Fruit fly (Drosophila melanogaster) whole organism, embryonic: ENCODE results near the gene mad2.
A peak's percentile ranks its signal among the peaks of the same experiment; 100 is the strongest.

ENCODE experiments used
- ATbp ChIP-seq: fragments of 200-800 bp; sonication (Bioruptor generic); optimal IDR thresholded peaks from 2 replicates; lab custom pipeline; 2017; ENCODE audit warnings: missing biosample characterization, mild to moderate bottlenecking, missing genetic modification characterization, missing genetic modification reagents
- Adf1 ChIP-seq: fragments of 200-800 bp; sonication (Bioruptor generic); IDR thresholded peaks from 2 replicates; pipeline ENCODE4 v1.3.6; 2022; ENCODE audit warnings: missing biosample characterization, missing genetic modification characterization
- CG10959 ChIP-seq: fragments of 200-800 bp; sonication (Bioruptor generic); IDR thresholded peaks from 2 replicates; pipeline ENCODE4 v1.3.6; 2022; ENCODE audit warnings: missing biosample characterization, missing genetic modification characterization
- CG11695 ChIP-seq: fragments of 200-800 bp; sonication (Bioruptor generic); IDR thresholded peaks from 3 replicates; pipeline ENCODE4 v1.3.6; 2022; ENCODE audit warnings: missing biosample characterization, missing genetic modification characterization
- CG1233 ChIP-seq: fragments of 200-800 bp; sonication (Bioruptor generic); optimal IDR thresholded peaks from 4 replicates; lab custom pipeline; 2018; ENCODE audit warnings: missing biosample characterization, mild to moderate bottlenecking, missing genetic modification characterization
- CG13894 ChIP-seq: fragments of 200-800 bp; sonication (Bioruptor generic); optimal IDR thresholded peaks from 3 replicates; lab custom pipeline; 2018; ENCODE audit warnings: missing biosample characterization, mild to moderate bottlenecking, missing genetic modification characterization, moderate library complexity
- CG14014 ChIP-seq: fragments of 200-800 bp; sonication (Bioruptor generic); IDR thresholded peaks from 2 replicates; pipeline ENCODE4 v1.3.6; 2022; ENCODE audit warnings: missing biosample characterization, missing genetic modification characterization
- CG14667 ChIP-seq: fragments of 200-800 bp; sonication (Bioruptor generic); IDR thresholded peaks from 2 replicates; pipeline ENCODE4 v1.3.6; 2022; ENCODE audit warnings: missing biosample characterization, missing genetic modification characterization
- CG1603 ChIP-seq: fragments of 200-800 bp; sonication (Bioruptor generic); optimal IDR thresholded peaks from 2 replicates; lab custom pipeline; 2019; ENCODE audit warnings: missing biosample characterization, mild to moderate bottlenecking, missing genetic modification characterization, moderate library complexity
- CG16815 ChIP-seq: fragments of 200-800 bp; sonication (Bioruptor generic); optimal IDR thresholded peaks from 3 replicates; lab custom pipeline; 2017; ENCODE audit warnings: missing biosample characterization, mild to moderate bottlenecking, missing genetic modification characterization
- CG17361 ChIP-seq: fragments of 200-800 bp; sonication (Bioruptor generic); IDR thresholded peaks from 3 replicates; pipeline ENCODE4 v1.3.6; 2022; ENCODE audit warnings: missing biosample characterization, missing genetic modification characterization
- CG17568 ChIP-seq: fragments of 200-800 bp; sonication (Bioruptor generic); optimal IDR thresholded peaks from 2 replicates; lab custom pipeline; 2018; ENCODE audit warnings: missing biosample characterization, mild to moderate bottlenecking, missing genetic modification characterization, moderate library complexity
- CG18599 ChIP-seq: fragments of 200-800 bp; sonication (Bioruptor generic); optimal IDR thresholded peaks from 3 replicates; lab custom pipeline; 2017; ENCODE audit warnings: missing biosample characterization, missing genetic modification characterization, mild to moderate bottlenecking, moderate library complexity, missing genetic modification reagents
- CG18619 ChIP-seq: fragments of 200-800 bp; sonication (Bioruptor generic); optimal IDR thresholded peaks from 3 replicates; lab custom pipeline; 2017; ENCODE audit warnings: missing biosample characterization, mild to moderate bottlenecking, missing genetic modification characterization
- CG2120 ChIP-seq: fragments of 200-800 bp; sonication (Bioruptor generic); optimal IDR thresholded peaks from 3 replicates; lab custom pipeline; 2016; ENCODE audit warnings: missing biosample characterization, missing genetic modification characterization
- CG2129 ChIP-seq: fragments of 200-800 bp; sonication (Bioruptor generic); IDR thresholded peaks from 2 replicates; pipeline ENCODE4 v1.3.6; 2022; ENCODE audit warnings: missing biosample characterization, missing genetic modification characterization; ENCODE audit not compliant: partially characterized antibody
- CG3847 ChIP-seq: fragments of 200-800 bp; sonication (Bioruptor generic); IDR thresholded peaks from 2 replicates; pipeline ENCODE4 v1.3.6; 2022; ENCODE audit warnings: missing biosample characterization, missing genetic modification characterization
- CG4854 ChIP-seq: fragments of 200-800 bp; sonication (Bioruptor generic); optimal IDR thresholded peaks from 2 replicates; lab custom pipeline; 2016; ENCODE audit warnings: missing biosample characterization, missing genetic modification characterization, inconsistent platforms
- CG6813 ChIP-seq: fragments of 200-800 bp; sonication (Bioruptor generic); optimal IDR thresholded peaks from 2 replicates; lab custom pipeline; 2017; ENCODE audit warnings: missing biosample characterization, missing genetic modification characterization, mild to moderate bottlenecking, moderate library complexity, missing genetic modification reagents
- CG7839 ChIP-seq: fragments of 200-800 bp; sonication (Bioruptor generic); optimal IDR thresholded peaks from 3 replicates; lab custom pipeline; 2018; ENCODE audit warnings: missing biosample characterization, mild to moderate bottlenecking, missing genetic modification characterization, moderate library complexity
- CG8388 ChIP-seq: fragments of 200-800 bp; sonication (Bioruptor generic); optimal IDR thresholded peaks from 2 replicates; lab custom pipeline; 2019; ENCODE audit warnings: missing biosample characterization, mild to moderate bottlenecking, missing genetic modification characterization, moderate library complexity
- CoRest ChIP-seq: fragments of 200-800 bp; sonication (Bioruptor generic); optimal IDR thresholded peaks from 3 replicates; lab custom pipeline; 2018; ENCODE audit warnings: missing biosample characterization, mild to moderate bottlenecking, missing genetic modification characterization, moderate library complexity
- Dek ChIP-seq: fragments of 200-800 bp; sonication (Bioruptor generic); optimal IDR thresholded peaks from 3 replicates; lab custom pipeline; 2019; ENCODE audit warnings: missing biosample characterization, mild to moderate bottlenecking, missing genetic modification characterization, moderate library complexity
- Dref ChIP-seq: fragments of 200-800 bp; sonication (Bioruptor generic); IDR thresholded peaks from 2 replicates; pipeline ENCODE4 v1.3.6; 2022; ENCODE audit warnings: missing biosample characterization, missing genetic modification characterization
- Hr3 ChIP-seq: fragments of 200-800 bp; sonication (Bioruptor generic); optimal IDR thresholded peaks from 3 replicates; lab custom pipeline; 2016; ENCODE audit warnings: missing biosample characterization, missing genetic modification characterization
- Myb ChIP-seq: fragments of 200-800 bp; sonication (Bioruptor generic); optimal IDR thresholded peaks from 2 replicates; lab custom pipeline; 2016; ENCODE audit warnings: missing biosample characterization, missing genetic modification characterization
- Nf-YC ChIP-seq: fragments of 200-800 bp; optimal IDR thresholded peaks from 3 replicates; lab custom pipeline; 2019; ENCODE audit warnings: missing biosample characterization, mild to moderate bottlenecking, missing genetic modification characterization, moderate library complexity
- Rx ChIP-seq: fragments of 200-800 bp; sonication (Bioruptor generic); IDR thresholded peaks from 2 replicates; pipeline ENCODE4 v1.3.6; 2022; ENCODE audit warnings: missing biosample characterization, missing genetic modification characterization
- ash1 ChIP-seq: fragments of 200-800 bp; sonication (Bioruptor generic); optimal IDR thresholded peaks from 2 replicates; lab custom pipeline; 2018; ENCODE audit warnings: missing biosample characterization, mild to moderate bottlenecking, missing genetic modification characterization
- bab2 ChIP-seq: fragments of 200-800 bp; sonication (Bioruptor generic); optimal IDR thresholded peaks from 2 replicates; lab custom pipeline; 2016; ENCODE audit warnings: missing biosample characterization, missing genetic modification characterization
- bsh ChIP-seq, 2 experiments: fragments of 200-800 bp; sonication (Bioruptor generic); optimal IDR thresholded peaks; 2 replicates each; lab custom pipeline; 2017 to 2018; ENCODE audit warnings: mild to moderate bottlenecking in 2 of 2, missing biosample characterization in 2 of 2, missing genetic modification characterization in 2 of 2, moderate library complexity in 1 of 2
- cad ChIP-seq: fragments of >200 bp; optimal IDR thresholded peaks from 2 replicates; lab custom pipeline; 2017; ENCODE audit warnings: missing biosample characterization, missing genetic modification characterization
- cas ChIP-seq: fragments of 200-800 bp; sonication (Bioruptor generic); IDR thresholded peaks from 2 replicates; pipeline ENCODE4 v1.3.6; 2022; ENCODE audit warnings: missing biosample characterization, missing genetic modification characterization
- dpn ChIP-seq, 2 experiments: fragments of 200-800 bp; sonication (Bioruptor generic); optimal IDR thresholded peaks; 3 replicates each; lab custom pipeline; 2016; ENCODE audit warnings: missing biosample characterization in 2 of 2, missing genetic modification characterization in 2 of 2
- eyg ChIP-seq: fragments of 200-800 bp; sonication (Bioruptor generic); optimal IDR thresholded peaks from 3 replicates; lab custom pipeline; 2016; ENCODE audit warnings: missing biosample characterization, missing genetic modification characterization
- gcm ChIP-seq: fragments of 200-800 bp; sonication (Bioruptor generic); optimal IDR thresholded peaks from 2 replicates; lab custom pipeline; 2019; ENCODE audit warnings: missing biosample characterization, mild to moderate bottlenecking, missing genetic modification characterization, moderate library complexity
- ind ChIP-seq: fragments of 200-800 bp; sonication (Bioruptor generic); optimal IDR thresholded peaks from 3 replicates; lab custom pipeline; 2016; ENCODE audit warnings: missing biosample characterization, missing genetic modification characterization
- lbe ChIP-seq: fragments of 200-800 bp; sonication (Bioruptor generic); optimal IDR thresholded peaks from 2 replicates; lab custom pipeline; 2016; ENCODE audit warnings: missing biosample characterization, mild to moderate bottlenecking, missing genetic modification characterization
- nom ChIP-seq: fragments of 200-800 bp; sonication (Bioruptor generic); optimal IDR thresholded peaks from 2 replicates; lab custom pipeline; 2017; ENCODE audit warnings: missing biosample characterization, missing genetic modification characterization, mild to moderate bottlenecking, moderate library complexity, missing genetic modification reagents
- oc ChIP-seq: fragments of 200-800 bp; sonication (Bioruptor generic); optimal IDR thresholded peaks from 2 replicates; lab custom pipeline; 2018; ENCODE audit warnings: missing biosample characterization, mild to moderate bottlenecking, missing genetic modification characterization, moderate library complexity
- pho ChIP-seq: fragments of 200-800 bp; sonication (Bioruptor generic); optimal IDR thresholded peaks from 2 replicates; lab custom pipeline; 2016; ENCODE audit warnings: missing biosample characterization, missing genetic modification characterization
- prd ChIP-seq, 3 experiments: fragments of >200 bp in 2 of 3; fragments of 200-800 bp in 1 of 3; sonication (Bioruptor generic) in 1 of 3; optimal IDR thresholded peaks in 2 of 3; IDR thresholded peaks in 1 of 3; 2 replicates in 2 of 3; 3 replicates in 1 of 3; pipeline versions ENCODE4 v1.3.6 to Lab custom; 2017 to 2022; ENCODE audit warnings: missing biosample characterization in 1 of 3, missing genetic modification characterization in 1 of 3
- sens-2 ChIP-seq: fragments of 200-800 bp; sonication (Bioruptor generic); IDR thresholded peaks from 2 replicates; pipeline ENCODE4 v1.3.6; 2022; ENCODE audit warnings: missing biosample characterization, missing genetic modification characterization
- sug ChIP-seq: fragments of 200-800 bp; optimal IDR thresholded peaks from 2 replicates; lab custom pipeline; 2019; ENCODE audit warnings: missing biosample characterization, mild to moderate bottlenecking, missing genetic modification characterization, moderate library complexity
- tna ChIP-seq: fragments of 200-800 bp; sonication (Bioruptor generic); IDR thresholded peaks from 2 replicates; pipeline ENCODE4 v1.3.6; 2022; ENCODE audit warnings: missing biosample characterization, missing genetic modification characterization; ENCODE audit not compliant: partially characterized antibody
- toy ChIP-seq: fragments of 200-800 bp; sonication (Bioruptor generic); IDR thresholded peaks from 2 replicates; pipeline ENCODE4 v1.3.6; 2022; ENCODE audit warnings: missing biosample characterization, missing genetic modification characterization
- vfl ChIP-seq: fragments of 200-800 bp; sonication (Bioruptor generic); optimal IDR thresholded peaks from 2 replicates; lab custom pipeline; 2016; ENCODE audit warnings: missing biosample characterization, missing genetic modification characterization
- vnd ChIP-seq: fragments of 200-800 bp; sonication (Bioruptor generic); IDR thresholded peaks from 3 replicates; pipeline ENCODE4 v1.3.6; 2022; ENCODE audit warnings: missing biosample characterization, missing genetic modification characterization; ENCODE audit not compliant: partially characterized antibody
- wor ChIP-seq: fragments of 200-800 bp; sonication (Bioruptor generic); IDR thresholded peaks from 2 replicates; pipeline ENCODE4 v1.3.6; 2022; ENCODE audit warnings: missing biosample characterization, missing genetic modification characterization
- yki ChIP-seq: fragments of >200 bp; optimal IDR thresholded peaks from 3 replicates; lab custom pipeline; 2018
- zen ChIP-seq: fragments of 200-800 bp; sonication (Bioruptor generic); optimal IDR thresholded peaks from 3 replicates; lab custom pipeline; 2018; ENCODE audit warnings: missing biosample characterization, mild to moderate bottlenecking, missing genetic modification characterization, moderate library complexity

The mad2 gene

dm6 chr3L:5828684-5829083, 15.8 kb upstream of the mad2 start (continued):
- TF ChIP-seq CG14014 (no peak), lbe (GFP tag; lab: Kevin White, UChicago) (no peak), CG1603 (no peak), CG17361 (peak; percentile 70; the same call in 2 of the 3 replicates), vfl (GFP tag; lab: Kevin White, UChicago) (no peak), Dref (GFP tag; lab: Robert Waterston, UW) (no peak), nom (GFP tag; lab: Kevin White, UChicago) (no peak), sens-2 (GFP tag; lab: Robert Waterston, UW) (no peak), bsh (GFP tag; optimal IDR thresholded peaks at IDR 0.05; lab: Kevin White, UChicago) (peak in 1 of 2 experiments; percentile 37), yki (lab: Kevin White, UChicago) (no peak), Adf1 (GFP tag; lab: Robert Waterston, UW) (no peak), bab2 (GFP tag; lab: Kevin White, UChicago) (no peak), toy (GFP tag; lab: Robert Waterston, UW) (no peak), Hr3 (GFP tag; lab: Kevin White, UChicago) (peak; percentile 1), CG18599 (GFP tag; lab: Kevin White, UChicago) (no peak), Rx (GFP tag; lab: Robert Waterston, UW) (no peak), gcm (GFP tag; lab: Kevin White, UChicago) (no peak), cad (GFP tag; lab: Kevin White, UChicago) (no peak), cas (GFP tag; lab: Robert Waterston, UW) (no peak), Nf-YC (tag; lab: Kevin White, UChicago) (no peak), CG4854 (GFP tag; lab: Kevin White, UChicago) (no peak), CG11695 (GFP tag; lab: Robert Waterston, UW) (0 out of 3 replicates have a peak, but pooled peaks have one; percentile 11), CG16815 (GFP tag; lab: Kevin White, UChicago) (no peak), CG2129 (GFP tag; lab: Robert Waterston, UW) (no peak), CG14667 (GFP tag; lab: Robert Waterston, UW) (no peak), sug (tag; lab: Kevin White, UChicago) (no peak), CG2120 (peak; percentile 16), tna (GFP tag; lab: Robert Waterston, UW) (no peak), vnd (no peak), CG6813 (GFP tag; lab: Kevin White, UChicago) (no peak), CG7839 (tag; lab: Kevin White, UChicago) (peak; percentile 48), zen (tag; lab: Kevin White, UChicago) (no peak), Myb (GFP tag; lab: Kevin White, UChicago) (no peak), ash1 (GFP tag; lab: Kevin White, UChicago) (no peak), CG3847 (GFP tag; lab: Robert Waterston, UW) (peak; percentile 24; the same call in 1 of the 2 replicates), CG10959 (GFP tag; lab: Robert Waterston, UW) (no peak), oc (tag; lab: Kevin White, UChicago) (no peak), ind (GFP tag; lab: Kevin White, UChicago) (peak; percentile 3), pho (GFP tag; lab: Kevin White, UChicago) (no peak), CG17568 (GFP tag; lab: Kevin White, UChicago) (no peak), dpn (GFP tag; optimal IDR thresholded peaks at IDR 0.05; lab: Kevin White, UChicago) (peak in 1 of 2 experiments; percentile 9), wor (no peak), CG18619 (GFP tag; lab: Kevin White, UChicago) (peak; percentile 39), ATbp (GFP tag; lab: Kevin White, UChicago) (peak; percentile 20), CG8388 (GFP tag; lab: Kevin White, UChicago) (peak; percentile 5), CoRest (peak; percentile 71), eyg (GFP tag; lab: Kevin White, UChicago) (no peak), Dek (no peak), prd (optimal IDR thresholded peaks at IDR 0.05; lab: Kevin White, UChicago) (no peak), prd (GFP tag; IDR thresholded peaks at IDR 0.05; lab: Robert Waterston, UW) (peak; percentile 34; the same call in 1 of the 3 replicates), CG13894 (no peak), CG1233 (GFP tag; lab: Kevin White, UChicago) (no peak)
